Fruit fly (Drosophila melanogaster) whole organism, embryonic: ENCODE measurements around the gene CG45493.

Source experiments
- BEAF-32 ChIP-seq: fragments of 200-800 bp; sonication (Bioruptor generic); optimal IDR thresholded peaks from 3 replicates; lab custom pipeline; 2017; ENCODE audit warnings: missing biosample characterization, missing genetic modification characterization, mild to moderate bottlenecking, moderate library complexity, missing genetic modification reagents
- CG10431 ChIP-seq: fragments of 200-800 bp; sonication (Bioruptor generic); optimal IDR thresholded peaks from 3 replicates; lab custom pipeline; 2018; ENCODE audit warnings: missing biosample characterization, mild to moderate bottlenecking, missing genetic modification characterization
- CG10979 ChIP-seq: fragments of 200-800 bp; sonication (Bioruptor generic); optimal IDR thresholded peaks from 2 replicates; lab custom pipeline; 2018; ENCODE audit warnings: missing biosample characterization, mild to moderate bottlenecking, missing genetic modification characterization, moderate library complexity
- CG11085 ChIP-seq: fragments of 200-800 bp; sonication (Bioruptor generic); IDR thresholded peaks from 2 replicates; pipeline ENCODE4 v1.3.6; 2022; ENCODE audit warnings: missing biosample characterization, missing genetic modification characterization
- CG11560 ChIP-seq: fragments of 200-800 bp; sonication (Bioruptor generic); IDR thresholded peaks from 3 replicates; pipeline ENCODE4 v1.3.6; 2022; ENCODE audit warnings: missing biosample characterization, missing genetic modification characterization
- CG11695 ChIP-seq: fragments of 200-800 bp; sonication (Bioruptor generic); IDR thresholded peaks from 3 replicates; pipeline ENCODE4 v1.3.6; 2022; ENCODE audit warnings: missing biosample characterization, missing genetic modification characterization
- CG15011 ChIP-seq: fragments of 200-800 bp; sonication (Bioruptor generic); optimal IDR thresholded peaks from 3 replicates; lab custom pipeline; 2018; ENCODE audit warnings: missing biosample characterization, mild to moderate bottlenecking, missing genetic modification characterization
- CG17328 ChIP-seq: fragments of 200-800 bp; sonication (Bioruptor generic); IDR thresholded peaks from 2 replicates; pipeline ENCODE4 v1.3.6; 2022; ENCODE audit warnings: missing biosample characterization, missing genetic modification characterization
- CG17568 ChIP-seq: fragments of 200-800 bp; sonication (Bioruptor generic); optimal IDR thresholded peaks from 2 replicates; lab custom pipeline; 2018; ENCODE audit warnings: missing biosample characterization, mild to moderate bottlenecking, missing genetic modification characterization, moderate library complexity
- CG17829 ChIP-seq: fragments of 200-800 bp; optimal IDR thresholded peaks from 2 replicates; lab custom pipeline; 2019; ENCODE audit warnings: missing biosample characterization, mild to moderate bottlenecking, missing genetic modification characterization, moderate library complexity
- CG18011 ChIP-seq: fragments of 200-800 bp; sonication (Bioruptor generic); optimal IDR thresholded peaks from 2 replicates; lab custom pipeline; 2017; ENCODE audit warnings: missing biosample characterization, missing genetic modification characterization, mild to moderate bottlenecking, moderate library complexity, missing genotype
- CG18476 ChIP-seq: fragments of 200-800 bp; sonication (Bioruptor generic); optimal IDR thresholded peaks from 2 replicates; lab custom pipeline; 2016; ENCODE audit warnings: missing biosample characterization, mild to moderate bottlenecking, missing genetic modification characterization
- CG30020 ChIP-seq: fragments of 200-800 bp; optimal IDR thresholded peaks from 2 replicates; lab custom pipeline; 2019; ENCODE audit warnings: missing biosample characterization, mild to moderate bottlenecking, missing genetic modification characterization, moderate library complexity
- CG30431 ChIP-seq: fragments of 200-800 bp; sonication (Bioruptor generic); optimal IDR thresholded peaks from 2 replicates; lab custom pipeline; 2017; ENCODE audit warnings: missing biosample characterization, missing genetic modification characterization
- CG4360 ChIP-seq: fragments of 200-800 bp; sonication (Bioruptor generic); IDR thresholded peaks from 2 replicates; pipeline ENCODE4 v1.3.6; 2022; ENCODE audit warnings: missing biosample characterization, missing genetic modification characterization
- CG6254 ChIP-seq: fragments of 200-800 bp; sonication (Bioruptor generic); optimal IDR thresholded peaks from 3 replicates; lab custom pipeline; 2017; ENCODE audit warnings: mild to moderate bottlenecking, missing biosample characterization, missing genetic modification reagents, missing genetic modification characterization
- CG7357 ChIP-seq: fragments of 200-800 bp; sonication (Bioruptor generic); IDR thresholded peaks from 3 replicates; pipeline ENCODE4 v1.3.6; 2022; ENCODE audit warnings: missing biosample characterization, missing genetic modification characterization
- CG7372 ChIP-seq: fragments of 200-800 bp; sonication (Bioruptor generic); IDR thresholded peaks from 2 replicates; pipeline ENCODE4 v1.3.6; 2022; ENCODE audit warnings: missing biosample characterization, missing genetic modification characterization
- CG7963 ChIP-seq: fragments of 200-800 bp; sonication (Bioruptor generic); IDR thresholded peaks from 3 replicates; pipeline ENCODE4 v1.3.6; 2022; ENCODE audit warnings: missing biosample characterization, missing genetic modification characterization; ENCODE audit not compliant: partially characterized antibody
- CG9437 ChIP-seq: fragments of 200-800 bp; sonication (Bioruptor generic); optimal IDR thresholded peaks from 2 replicates; lab custom pipeline; 2018; ENCODE audit warnings: missing biosample characterization, mild to moderate bottlenecking, missing genetic modification characterization
- D ChIP-seq, 2 experiments: fragments of 200-800 bp in 1 of 2; fragments of >200 bp in 1 of 2; sonication (Bioruptor generic) in 1 of 2; optimal IDR thresholded peaks; 2 replicates in 1 of 2; 3 replicates in 1 of 2; lab custom pipeline; 2017; ENCODE audit warnings: mild to moderate bottlenecking in 1 of 2, missing biosample characterization in 1 of 2, missing genetic modification characterization in 1 of 2, missing genetic modification reagents in 1 of 2
- Gsc ChIP-seq: fragments of 200-800 bp; sonication (Bioruptor generic); IDR thresholded peaks from 2 replicates; pipeline ENCODE4 v1.3.6; 2022; ENCODE audit warnings: missing biosample characterization, missing genetic modification characterization
- Hr3 ChIP-seq: fragments of 200-800 bp; sonication (Bioruptor generic); optimal IDR thresholded peaks from 3 replicates; lab custom pipeline; 2016; ENCODE audit warnings: missing biosample characterization, missing genetic modification characterization
- Hr39 ChIP-seq: fragments of >200 bp; optimal IDR thresholded peaks from 2 replicates; lab custom pipeline; 2017
- Hr51 ChIP-seq, 2 experiments: fragments of 200-800 bp; sonication (Bioruptor generic); optimal IDR thresholded peaks; 2 replicates in 1 of 2; 3 replicates in 1 of 2; lab custom pipeline; 2016 to 2018; ENCODE audit warnings: missing biosample characterization in 2 of 2, missing genetic modification characterization in 2 of 2, mild to moderate bottlenecking in 1 of 2, moderate library complexity in 1 of 2
- Lhr ChIP-seq: fragments of 200-800 bp; sonication (Bioruptor generic); optimal IDR thresholded peaks from 3 replicates; lab custom pipeline; 2017; ENCODE audit warnings: mild to moderate bottlenecking, missing biosample characterization, missing genetic modification reagents, missing genetic modification characterization
- Lpt ChIP-seq: fragments of >200 bp; optimal IDR thresholded peaks from 2 replicates; lab custom pipeline; 2018; ENCODE audit warnings: missing biosample characterization, missing genetic modification characterization
- MTF-1 ChIP-seq: fragments of 200-800 bp; sonication (Bioruptor generic); optimal IDR thresholded peaks from 2 replicates; lab custom pipeline; 2018; ENCODE audit warnings: missing biosample characterization, mild to moderate bottlenecking, missing genetic modification characterization, borderline replicate concordance
- az2 ChIP-seq: fragments of 200-800 bp; sonication (Bioruptor generic); optimal IDR thresholded peaks from 3 replicates; lab custom pipeline; 2016; ENCODE audit warnings: missing biosample characterization, missing genetic modification characterization
- cad ChIP-seq: fragments of >200 bp; optimal IDR thresholded peaks from 2 replicates; lab custom pipeline; 2017; ENCODE audit warnings: missing biosample characterization, missing genetic modification characterization
- caup ChIP-seq: fragments of 200-800 bp; sonication (Bioruptor generic); optimal IDR thresholded peaks from 3 replicates; lab custom pipeline; 2017; ENCODE audit warnings: missing biosample characterization, mild to moderate bottlenecking, missing genetic modification characterization, moderate library complexity; ENCODE audit not compliant: severe bottlenecking
- chif ChIP-seq, 2 experiments: fragments of 200-800 bp; sonication (Bioruptor generic); optimal IDR thresholded peaks; 3 replicates each; lab custom pipeline; 2016; ENCODE audit warnings: missing biosample characterization in 2 of 2, missing genetic modification characterization in 2 of 2
- ci ChIP-seq: fragments of 200-800 bp; sonication (Bioruptor generic); IDR thresholded peaks from 3 replicates; pipeline ENCODE4 v1.3.6; 2022; ENCODE audit warnings: missing biosample characterization, missing genetic modification characterization
- corto ChIP-seq: fragments of 200-800 bp; sonication (Bioruptor generic); optimal IDR thresholded peaks from 2 replicates; lab custom pipeline; 2016; ENCODE audit warnings: missing biosample characterization, mild to moderate bottlenecking, missing genetic modification characterization, moderate library complexity
- dysf ChIP-seq: fragments of 200-800 bp; sonication (Bioruptor generic); IDR thresholded peaks from 3 replicates; pipeline ENCODE4 v1.3.6; 2022; ENCODE audit warnings: missing biosample characterization, missing genetic modification characterization
- emc ChIP-seq: fragments of 200-800 bp; sonication (Bioruptor generic); optimal IDR thresholded peaks from 2 replicates; lab custom pipeline; 2016; ENCODE audit warnings: missing biosample characterization, missing genetic modification characterization
- fd64A ChIP-seq: fragments of 200-800 bp; sonication (Bioruptor generic); optimal IDR thresholded peaks from 3 replicates; lab custom pipeline; 2018; ENCODE audit warnings: missing biosample characterization, mild to moderate bottlenecking, missing genetic modification characterization
- ftz-f1 ChIP-seq: fragments of 200-800 bp; sonication (Bioruptor generic); optimal IDR thresholded peaks from 2 replicates; lab custom pipeline; 2016; ENCODE audit warnings: missing biosample characterization, missing genetic modification characterization
- gsb ChIP-seq: fragments of 200-800 bp; sonication (Bioruptor generic); IDR thresholded peaks from 2 replicates; pipeline ENCODE4 v1.3.6; 2022; ENCODE audit warnings: missing biosample characterization, missing genetic modification characterization
- inv ChIP-seq: fragments of 200-800 bp; sonication (Bioruptor generic); IDR thresholded peaks from 2 replicates; pipeline ENCODE4 v1.3.6; 2022; ENCODE audit warnings: missing biosample characterization, missing genetic modification characterization; ENCODE audit not compliant: partially characterized antibody
- klu ChIP-seq: fragments of 200-800 bp; sonication (Bioruptor generic); IDR thresholded peaks from 2 replicates; pipeline ENCODE4 v1.3.6; 2022; ENCODE audit warnings: missing biosample characterization, missing genetic modification characterization
- lilli ChIP-seq: fragments of 200-800 bp; sonication (Bioruptor generic); optimal IDR thresholded peaks from 3 replicates; lab custom pipeline; 2016; ENCODE audit warnings: missing biosample characterization, missing genetic modification characterization
- mld ChIP-seq: fragments of 200-800 bp; sonication (Bioruptor generic); IDR thresholded peaks from 3 replicates; pipeline ENCODE4 v1.3.6; 2022; ENCODE audit warnings: missing biosample characterization, missing genetic modification characterization; ENCODE audit not compliant: partially characterized antibody
- otp ChIP-seq: fragments of 200-800 bp; sonication (Bioruptor generic); IDR thresholded peaks from 3 replicates; pipeline ENCODE4, ENCODE4 v1.3.6; 2022; ENCODE audit warnings: missing biosample characterization, missing genetic modification characterization
- pfk ChIP-seq: fragments of 200-800 bp; sonication (Bioruptor generic); optimal IDR thresholded peaks from 2 replicates; lab custom pipeline; 2018; ENCODE audit warnings: missing biosample characterization, mild to moderate bottlenecking, missing genetic modification characterization, moderate library complexity
- phol ChIP-seq: fragments of 200-800 bp; sonication (Bioruptor generic); optimal IDR thresholded peaks from 3 replicates; lab custom pipeline; 2018; ENCODE audit warnings: missing biosample characterization, mild to moderate bottlenecking, missing genetic modification characterization, moderate library complexity
- ro ChIP-seq: fragments of 200-800 bp; sonication (Bioruptor generic); IDR thresholded peaks from 2 replicates; pipeline ENCODE4 v1.3.6; 2022; ENCODE audit warnings: missing biosample characterization, missing genetic modification characterization
- sens-2 ChIP-seq: fragments of 200-800 bp; sonication (Bioruptor generic); IDR thresholded peaks from 2 replicates; pipeline ENCODE4 v1.3.6; 2022; ENCODE audit warnings: missing biosample characterization, missing genetic modification characterization
- slou ChIP-seq: fragments of 200-800 bp; sonication (Bioruptor generic); optimal IDR thresholded peaks from 3 replicates; lab custom pipeline; 2016; ENCODE audit warnings: missing biosample characterization, missing genetic modification characterization
- tll ChIP-seq, 2 experiments: fragments of 200-800 bp in 1 of 2; fragments of >200 bp in 1 of 2; sonication (Bioruptor generic) in 1 of 2; optimal IDR thresholded peaks; 2 replicates each; lab custom pipeline; 2017 to 2019; ENCODE audit warnings: missing biosample characterization in 2 of 2, missing genetic modification characterization in 2 of 2, mild to moderate bottlenecking in 1 of 2, moderate library complexity in 1 of 2
- trh ChIP-seq: fragments of 200-800 bp; sonication (Bioruptor generic); optimal IDR thresholded peaks from 2 replicates; lab custom pipeline; 2016; ENCODE audit warnings: missing biosample characterization, missing genetic modification characterization

The CG45493 gene

dm6 chrX:19964215-19964614 is 15.5 kb upstream of the CG45493 start (continued):
- peak; percentile 27 for TF ChIP-seq CG9437
- TF ChIP-seq CG4360 (GFP tag; lab: Robert Waterston, UW), result no peak
- TF ChIP-seq D (optimal IDR thresholded peaks at IDR 0.05; lab: Kevin White, UChicago), result no peak
- TF ChIP-seq D (GFP tag; optimal IDR thresholded peaks at IDR 0.05; lab: Kevin White, UChicago), result no peak
- no peak for TF ChIP-seq caup
- TF ChIP-seq ftz-f1 (GFP tag; lab: Kevin White, UChicago), result no peak
- no peak for TF ChIP-seq mld (GFP tag; lab: Robert Waterston, UW)
- no peak for TF ChIP-seq Lhr
- no peak for TF ChIP-seq CG17568 (GFP tag; lab: Kevin White, UChicago)
- peak; percentile 34 for TF ChIP-seq az2 (GFP tag; lab: Kevin White, UChicago)
- TF ChIP-seq otp (GFP tag; lab: Robert Waterston, UW), result no peak
- TF ChIP-seq corto (GFP tag; lab: Kevin White, UChicago), result no peak
- TF ChIP-seq CG10431, result no peak
- no peak for TF ChIP-seq CG30020 (tag; lab: Kevin White, UChicago)
- peak; percentile 30 for TF ChIP-seq Hr3
- no peak for TF ChIP-seq fd64A (GFP tag; lab: Kevin White, UChicago)
- peak; percentile 31; the same call in 1 of the 3 replicates for TF ChIP-seq ci (GFP tag; lab: Robert Waterston, UW)
- no peak for TF ChIP-seq phol (tag; lab: Kevin White, UChicago)
- TF ChIP-seq CG11560, result peak; percentile 50; the same call in 1 of the 3 replicates
- TF ChIP-seq CG18011, result no peak
- no peak for TF ChIP-seq MTF-1 (GFP tag; lab: Kevin White, UChicago)
- no peak for TF ChIP-seq CG15011
- TF ChIP-seq CG17829 (tag; lab: Kevin White, UChicago), result no peak
- no peak for TF ChIP-seq pfk (GFP tag; lab: Kevin White, UChicago)
- TF ChIP-seq inv (GFP tag; lab: Robert Waterston, UW), result no peak
- TF ChIP-seq dysf (GFP tag; lab: Robert Waterston, UW), result peak; percentile 65; the same call in 2 of the 3 replicates
- no peak for TF ChIP-seq ro (GFP tag; lab: Robert Waterston, UW)
- TF ChIP-seq CG10979 (tag; lab: Kevin White, UChicago), result no peak
- TF ChIP-seq CG30431 (GFP tag; lab: Kevin White, UChicago), result no peak
- no peak for TF ChIP-seq tll (GFP tag; optimal IDR thresholded peaks at IDR 0.05; lab: Kevin White, UChicago)
- TF ChIP-seq CG7963 (GFP tag; lab: Robert Waterston, UW), result no peak
- TF ChIP-seq gsb (GFP tag; lab: Robert Waterston, UW), result no peak
- no peak for TF ChIP-seq Hr39
- TF ChIP-seq Lpt, result no peak
- TF ChIP-seq trh (GFP tag; lab: Kevin White, UChicago), result no peak
- TF ChIP-seq CG11085, result no peak
- peak in 1 of 2 experiments; percentile 70 for TF ChIP-seq Hr51 (GFP tag; optimal IDR thresholded peaks at IDR 0.05; lab: Kevin White, UChicago)
- peak; percentile 50 for TF ChIP-seq lilli
- TF ChIP-seq chif (GFP tag; optimal IDR thresholded peaks at IDR 0.05; lab: Kevin White, UChicago), result peak; percentile 7 to 25
- TF ChIP-seq CG18476 (GFP tag; lab: Kevin White, UChicago), result no peak
- TF ChIP-seq Gsc, result no peak
- TF ChIP-seq CG17328, result no peak
- TF ChIP-seq CG11695 (GFP tag; lab: Robert Waterston, UW), result peak; percentile 45; the same call in 1 of the 3 replicates
- TF ChIP-seq CG7357 (GFP tag; lab: Robert Waterston, UW), result no peak
- TF ChIP-seq BEAF-32 (GFP tag; lab: Kevin White, UChicago), result no peak
- TF ChIP-seq klu, result no peak
- no peak for TF ChIP-seq CG7372 (GFP tag; lab: Robert Waterston, UW)
- TF ChIP-seq emc, result no peak
- no peak for TF ChIP-seq cad (GFP tag; lab: Kevin White, UChicago)
- no peak for TF ChIP-seq sens-2
- TF ChIP-seq slou (GFP tag; lab: Kevin White, UChicago), result no peak
- TF ChIP-seq CG6254 (GFP tag; lab: Kevin White, UChicago), result no peak
